Worm (Caenorhabditis elegans): Measurements from ENCODE around the gene nta-1.

DNA sequence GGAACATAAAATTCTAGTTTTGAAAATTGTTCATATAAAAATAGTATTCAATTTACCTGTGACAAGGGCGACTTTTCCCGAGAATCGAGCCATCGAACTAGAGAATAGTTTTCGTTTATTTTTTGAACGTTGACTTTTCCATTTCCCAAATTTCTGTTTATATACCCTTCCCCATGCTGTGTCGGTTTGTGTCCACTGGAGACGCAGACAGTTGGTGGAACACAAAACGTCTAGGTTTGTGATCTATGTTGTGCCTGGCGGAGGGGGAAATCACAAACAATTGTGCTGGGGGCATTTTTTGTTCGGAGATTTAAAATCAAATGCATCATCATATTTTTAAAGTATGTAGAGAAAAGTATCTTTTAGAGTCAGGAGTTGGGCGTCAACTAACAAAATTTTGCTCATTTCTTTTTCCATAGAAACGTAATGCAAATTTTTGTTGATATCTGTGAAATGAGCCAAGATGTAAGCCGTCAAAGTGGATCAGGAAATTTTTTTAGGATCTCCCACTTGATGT, at the start of gene nta-1:
- no peak for TF ChIP-seq ama-1 (optimal IDR thresholded peaks at IDR 0.05)
- no peak for TF ChIP-seq hnd-1 (tag; optimal IDR thresholded peaks at IDR 0.05)
- no peak for TF ChIP-seq flt-1 (GFP tag; IDR thresholded peaks at IDR 0.05)
- no peak for TF ChIP-seq tbx-11 (GFP tag; IDR thresholded peaks at IDR 0.05)
- no peak for TF ChIP-seq B0310.2 (tag; optimal IDR thresholded peaks at IDR 0.05)
- TF ChIP-seq ceh-36 (tag; optimal IDR thresholded peaks at IDR 0.05), result no peak
- TF ChIP-seq tra-4 (tag; optimal IDR thresholded peaks at IDR 0.05), result no peak

Measured in whole organism, early embryonic.